Fruit fly (Drosophila melanogaster) whole organism, embryonic: ENCODE results near the gene enc.

Source experiments
- Atf-2 ChIP-seq: fragments of 200-800 bp; sonication (Bioruptor generic); optimal IDR thresholded peaks from 2 replicates; lab custom pipeline; 2016; ENCODE audit warnings: missing biosample characterization, missing genetic modification characterization
- Awh ChIP-seq: fragments of 200-800 bp; sonication (Bioruptor generic); IDR thresholded peaks from 2 replicates; pipeline ENCODE4, ENCODE4 v1.3.6; 2022; ENCODE audit warnings: missing biosample characterization, missing genetic modification characterization
- Blimp-1 ChIP-seq: fragments of 200-800 bp; sonication (Bioruptor generic); optimal IDR thresholded peaks from 3 replicates; lab custom pipeline; 2018; ENCODE audit warnings: missing biosample characterization, missing genetic modification characterization, mild to moderate bottlenecking, moderate library complexity, missing genetic modification reagents
- CG11504 ChIP-seq: fragments of 200-800 bp; sonication (Bioruptor generic); optimal IDR thresholded peaks from 3 replicates; lab custom pipeline; 2019; ENCODE audit warnings: missing biosample characterization, mild to moderate bottlenecking, missing genetic modification characterization, moderate library complexity
- CG13775 ChIP-seq: fragments of 200-800 bp; sonication (Bioruptor generic); optimal IDR thresholded peaks from 3 replicates; lab custom pipeline; 2017; ENCODE audit warnings: missing biosample characterization, mild to moderate bottlenecking, missing genetic modification characterization
- CG14050 ChIP-seq: fragments of 200-800 bp; sonication (Bioruptor generic); IDR thresholded peaks from 3 replicates; pipeline ENCODE4 v1.3.6; 2022; ENCODE audit warnings: missing biosample characterization, missing genetic modification characterization
- CG17829 ChIP-seq: fragments of 200-800 bp; optimal IDR thresholded peaks from 2 replicates; lab custom pipeline; 2019; ENCODE audit warnings: missing biosample characterization, mild to moderate bottlenecking, missing genetic modification characterization, moderate library complexity
- CG18262 ChIP-seq: fragments of 200-800 bp; optimal IDR thresholded peaks from 3 replicates; lab custom pipeline; 2019; ENCODE audit warnings: missing biosample characterization, mild to moderate bottlenecking, missing genetic modification characterization, moderate library complexity
- CG1832 ChIP-seq: fragments of 200-800 bp; sonication (Bioruptor generic); optimal IDR thresholded peaks from 2 replicates; lab custom pipeline; 2017; ENCODE audit warnings: missing biosample characterization, mild to moderate bottlenecking, missing genetic modification characterization, inconsistent platforms
- CG2712 ChIP-seq: fragments of 200-800 bp; optimal IDR thresholded peaks from 3 replicates; lab custom pipeline; 2019; ENCODE audit warnings: missing biosample characterization, mild to moderate bottlenecking, missing genetic modification characterization, moderate library complexity
- CG30431 ChIP-seq: fragments of 200-800 bp; sonication (Bioruptor generic); optimal IDR thresholded peaks from 2 replicates; lab custom pipeline; 2017; ENCODE audit warnings: missing biosample characterization, missing genetic modification characterization
- CG31441 ChIP-seq: fragments of 200-800 bp; sonication (Bioruptor generic); IDR thresholded peaks from 2 replicates; pipeline ENCODE4 v1.3.6; 2022; ENCODE audit warnings: missing biosample characterization, missing genetic modification characterization
- CG42726 ChIP-seq: fragments of 200-800 bp; sonication (Bioruptor generic); IDR thresholded peaks from 2 replicates; pipeline ENCODE4 v1.3.6; 2022; ENCODE audit warnings: missing biosample characterization, missing genetic modification characterization; ENCODE audit not compliant: partially characterized antibody
- CG6689 ChIP-seq: fragments of 200-800 bp; sonication (Bioruptor generic); IDR thresholded peaks from 2 replicates; pipeline ENCODE4 v1.3.6; 2022; ENCODE audit warnings: missing biosample characterization, missing genetic modification characterization
- CG7928 ChIP-seq: fragments of 200-800 bp; sonication (Bioruptor generic); optimal IDR thresholded peaks from 2 replicates; lab custom pipeline; 2017; ENCODE audit warnings: missing biosample characterization, mild to moderate bottlenecking, missing genetic modification characterization
- CG8765 ChIP-seq: fragments of 200-800 bp; sonication (Bioruptor generic); IDR thresholded peaks from 2 replicates; pipeline ENCODE4 v1.3.6; 2022; ENCODE audit warnings: missing biosample characterization, missing genetic modification characterization
- CG9727 ChIP-seq: fragments of 200-800 bp; sonication (Bioruptor generic); optimal IDR thresholded peaks from 3 replicates; lab custom pipeline; 2017; ENCODE audit warnings: missing biosample characterization, mild to moderate bottlenecking, missing genetic modification characterization
- Chrac-16 ChIP-seq: fragments of 200-800 bp; sonication (Bioruptor generic); optimal IDR thresholded peaks from 3 replicates; lab custom pipeline; 2016; ENCODE audit warnings: missing biosample characterization, missing genetic modification characterization
- D19B ChIP-seq: fragments of 200-800 bp; sonication (Bioruptor generic); optimal IDR thresholded peaks from 2 replicates; lab custom pipeline; 2017; ENCODE audit warnings: missing biosample characterization, mild to moderate bottlenecking, missing genetic modification characterization
- Dfd ChIP-seq, 2 experiments: fragments of >200 bp; optimal IDR thresholded peaks; 2 replicates each; lab custom pipeline; 2017; ENCODE audit warnings: missing biosample characterization in 2 of 2, missing genetic modification characterization in 2 of 2
- Doc2 ChIP-seq: fragments of 200-800 bp; sonication (Bioruptor generic); IDR thresholded peaks from 2 replicates; pipeline ENCODE4 v1.3.6; 2022; ENCODE audit warnings: missing biosample characterization, missing genetic modification characterization
- Drgx ChIP-seq: fragments of 200-800 bp; sonication (Bioruptor generic); IDR thresholded peaks from 2 replicates; pipeline ENCODE4 v1.3.6; 2022; ENCODE audit warnings: missing biosample characterization, missing genetic modification characterization
- Ets65A ChIP-seq: fragments of 200-800 bp; sonication (Bioruptor generic); peaks from one replicate; lab custom pipeline; 2016; ENCODE audit warnings: missing biosample characterization, missing genetic modification characterization
- Hr51 ChIP-seq, 2 experiments: fragments of 200-800 bp; sonication (Bioruptor generic); optimal IDR thresholded peaks; 2 replicates in 1 of 2; 3 replicates in 1 of 2; lab custom pipeline; 2016 to 2018; ENCODE audit warnings: missing biosample characterization in 2 of 2, missing genetic modification characterization in 2 of 2, mild to moderate bottlenecking in 1 of 2, moderate library complexity in 1 of 2
- Mad ChIP-seq: fragments of 200-800 bp; sonication (Bioruptor generic); optimal IDR thresholded peaks from 2 replicates; lab custom pipeline; 2016; ENCODE audit warnings: missing biosample characterization, missing genetic modification characterization
- Med ChIP-seq: fragments of 200-800 bp; sonication (Bioruptor generic); peaks from one replicate; lab custom pipeline; 2016; ENCODE audit warnings: missing biosample characterization, missing genetic modification characterization, mild to moderate bottlenecking, inconsistent platforms, moderate library complexity
- Oli ChIP-seq: fragments of 200-800 bp; sonication (Bioruptor generic); optimal IDR thresholded peaks from 2 replicates; lab custom pipeline; 2018; ENCODE audit warnings: missing biosample characterization, mild to moderate bottlenecking, missing genetic modification characterization, moderate library complexity
- Scr ChIP-seq: fragments of 200-800 bp; sonication (Bioruptor generic); IDR thresholded peaks from 2 replicates; pipeline ENCODE4 v1.3.6; 2022; ENCODE audit warnings: missing biosample characterization, missing genetic modification characterization; ENCODE audit not compliant: partially characterized antibody
- Taf1 ChIP-seq: fragments of 200-800 bp; sonication (Bioruptor generic); IDR thresholded peaks from 2 replicates; pipeline ENCODE4 v1.3.6; 2022; ENCODE audit warnings: missing biosample characterization, missing genetic modification characterization
- Xrp1 ChIP-seq: fragments of 200-800 bp; sonication (Bioruptor generic); IDR thresholded peaks from 2 replicates; pipeline ENCODE4 v1.3.6; 2022; ENCODE audit warnings: missing biosample characterization, missing genetic modification characterization
- ap ChIP-seq: fragments of 200-800 bp; sonication (Bioruptor generic); IDR thresholded peaks from 2 replicates; pipeline ENCODE4 v1.3.6; 2022; ENCODE audit warnings: missing biosample characterization, missing genetic modification characterization
- ara ChIP-seq: fragments of 200-800 bp; sonication (Bioruptor generic); IDR thresholded peaks from 2 replicates; pipeline ENCODE4 v1.3.6; 2022; ENCODE audit warnings: missing biosample characterization, missing genetic modification characterization
- chif ChIP-seq, 2 experiments: fragments of 200-800 bp; sonication (Bioruptor generic); optimal IDR thresholded peaks; 3 replicates each; lab custom pipeline; 2016; ENCODE audit warnings: missing biosample characterization in 2 of 2, missing genetic modification characterization in 2 of 2
- chinmo ChIP-seq: fragments of 200-800 bp; sonication (Bioruptor generic); IDR thresholded peaks from 4 replicates; pipeline ENCODE4 v1.3.6; 2022; ENCODE audit warnings: missing biosample characterization, missing genetic modification characterization; ENCODE audit not compliant: partially characterized antibody
- ewg ChIP-seq: fragments of 200-800 bp; sonication (Bioruptor generic); optimal IDR thresholded peaks from 3 replicates; lab custom pipeline; 2017; ENCODE audit warnings: mild to moderate bottlenecking, missing biosample characterization, missing genetic modification reagents, missing genetic modification characterization
- fd64A ChIP-seq: fragments of 200-800 bp; sonication (Bioruptor generic); optimal IDR thresholded peaks from 3 replicates; lab custom pipeline; 2018; ENCODE audit warnings: missing biosample characterization, mild to moderate bottlenecking, missing genetic modification characterization
- hkb ChIP-seq, 2 experiments: fragments of 200-800 bp in 1 of 2; fragments of >200 bp in 1 of 2; sonication (Bioruptor generic) in 1 of 2; IDR thresholded peaks in 1 of 2; optimal IDR thresholded peaks in 1 of 2; 2 replicates each; pipeline versions ENCODE4 v1.3.6 to Lab custom; 2017 to 2022; ENCODE audit warnings: missing biosample characterization in 1 of 2, missing genetic modification characterization in 1 of 2
- ind ChIP-seq: fragments of 200-800 bp; sonication (Bioruptor generic); optimal IDR thresholded peaks from 3 replicates; lab custom pipeline; 2016; ENCODE audit warnings: missing biosample characterization, missing genetic modification characterization
- lmd ChIP-seq: fragments of 200-800 bp; sonication (Bioruptor generic); IDR thresholded peaks from 2 replicates; pipeline ENCODE4 v1.3.6; 2022; ENCODE audit warnings: missing biosample characterization, missing genetic modification characterization
- nom ChIP-seq: fragments of 200-800 bp; sonication (Bioruptor generic); optimal IDR thresholded peaks from 2 replicates; lab custom pipeline; 2017; ENCODE audit warnings: missing biosample characterization, missing genetic modification characterization, mild to moderate bottlenecking, moderate library complexity, missing genetic modification reagents
- onecut ChIP-seq: fragments of 200-800 bp; sonication (Bioruptor generic); IDR thresholded peaks from 2 replicates; pipeline ENCODE4 v1.3.6; 2022; ENCODE audit warnings: missing biosample characterization, missing genetic modification characterization
- otp ChIP-seq: fragments of 200-800 bp; sonication (Bioruptor generic); IDR thresholded peaks from 3 replicates; pipeline ENCODE4, ENCODE4 v1.3.6; 2022; ENCODE audit warnings: missing biosample characterization, missing genetic modification characterization
- prd ChIP-seq, 3 experiments: fragments of >200 bp in 2 of 3; fragments of 200-800 bp in 1 of 3; sonication (Bioruptor generic) in 1 of 3; optimal IDR thresholded peaks in 2 of 3; IDR thresholded peaks in 1 of 3; 2 replicates in 2 of 3; 3 replicates in 1 of 3; pipeline versions ENCODE4 v1.3.6 to Lab custom; 2017 to 2022; ENCODE audit warnings: missing biosample characterization in 1 of 3, missing genetic modification characterization in 1 of 3
- row ChIP-seq: fragments of 200-800 bp; sonication (Bioruptor generic); IDR thresholded peaks from 3 replicates; pipeline ENCODE4 v1.3.6; 2022; ENCODE audit warnings: missing biosample characterization, missing genetic modification characterization
- sens ChIP-seq: fragments of 200-800 bp; sonication (Bioruptor generic); peaks from one replicate; lab custom pipeline; 2016; ENCODE audit warnings: missing biosample characterization, missing genetic modification characterization
- sim ChIP-seq: fragments of 200-800 bp; sonication (Bioruptor generic); IDR thresholded peaks from 2 replicates; pipeline ENCODE4 v1.3.6; 2022; ENCODE audit warnings: missing biosample characterization, missing genetic modification characterization
- sna ChIP-seq: fragments of 200-800 bp; sonication (Bioruptor generic); IDR thresholded peaks from 2 replicates; pipeline ENCODE4 v1.3.6; 2022; ENCODE audit warnings: missing biosample characterization, missing genetic modification characterization; ENCODE audit not compliant: partially characterized antibody
- zfh2 ChIP-seq: fragments of 200-800 bp; sonication (Bioruptor generic); optimal IDR thresholded peaks from 2 replicates; lab custom pipeline; 2016; ENCODE audit warnings: missing biosample characterization, missing genetic modification characterization

enc gene

dm6 chr3L:3866429-3866828, 48.0 kb downstream of the enc start:
- TF ChIP-seq CG42726 (GFP tag; lab: Robert Waterston, UW) (no peak), nom (no peak), Ets65A (peak; percentile 73), CG11504 (tag; lab: Kevin White, UChicago) (peak; percentile 89), Med (peak; percentile 1), sens (GFP tag; lab: Kevin White, UChicago) (peak; percentile 3), chinmo (GFP tag; lab: Robert Waterston, UW) (0 out of 4 replicates have a peak, but pooled peaks have one; percentile 12), Dfd (GFP tag; optimal IDR thresholded peaks at IDR 0.05; lab: Kevin White, UChicago) (peak in 1 of 2 experiments; percentile 36)

dm6 chr3L:3868014-3868413, 49.5 kb downstream of the enc start:
- TF ChIP-seq CG31441 (0 out of 2 replicates have a peak, but pooled peaks have one; percentile 18), CG6689 (GFP tag; lab: Robert Waterston, UW) (peak; percentile 53), CG2712 (peak; percentile 69), zfh2 (GFP tag; lab: Kevin White, UChicago) (no peak), Atf-2 (GFP tag; lab: Kevin White, UChicago) (no peak), CG17829 (tag; lab: Kevin White, UChicago) (peak; percentile 27), hkb (optimal IDR thresholded peaks at IDR 0.05; lab: Kevin White, UChicago) (no peak), hkb (GFP tag; IDR thresholded peaks at IDR 0.05; lab: Robert Waterston, UW) (0 out of 2 replicates have a peak, but pooled peaks have one; percentile 38), CG8765 (GFP tag; lab: Robert Waterston, UW) (peak; percentile 52; the same call in 1 of the 2 replicates), Chrac-16 (GFP tag; lab: Kevin White, UChicago) (peak; percentile 30), sim (GFP tag; lab: Robert Waterston, UW) (0 out of 2 replicates have a peak, but pooled peaks have one; percentile 28), CG13775 (peak; percentile 25), ap (GFP tag; lab: Robert Waterston, UW) (no peak), Oli (tag; lab: Kevin White, UChicago) (peak; percentile 15), ara (GFP tag; lab: Robert Waterston, UW) (peak; percentile 54), Scr (no peak), Hr51 (GFP tag; optimal IDR thresholded peaks at IDR 0.05; lab: Kevin White, UChicago) (peak in 1 of 2 experiments; percentile 1), CG1832 (no peak), D19B (GFP tag; lab: Kevin White, UChicago) (no peak), Drgx (GFP tag; lab: Robert Waterston, UW) (peak; percentile 69), sna (GFP tag; lab: Robert Waterston, UW) (no peak), sens (GFP tag; lab: Kevin White, UChicago) (peak; percentile 57), CG30431 (GFP tag; lab: Kevin White, UChicago) (no peak), row (GFP tag; lab: Robert Waterston, UW) (peak; percentile 27; the same call in 1 of the 3 replicates), CG7928 (GFP tag; lab: Kevin White, UChicago) (no peak), Doc2 (GFP tag; lab: Robert Waterston, UW) (no peak), Xrp1 (GFP tag; lab: Robert Waterston, UW) (peak; percentile 65), prd (optimal IDR thresholded peaks at IDR 0.05; lab: Kevin White, UChicago) (no peak), prd (GFP tag; IDR thresholded peaks at IDR 0.05; lab: Robert Waterston, UW) (peak; percentile 64), ewg (GFP tag; lab: Kevin White, UChicago) (no peak), Mad (no peak), chif (GFP tag; optimal IDR thresholded peaks at IDR 0.05; lab: Kevin White, UChicago) (peak; percentile 32 to 58), CG14050 (no peak), fd64A (GFP tag; lab: Kevin White, UChicago) (no peak), CG9727 (GFP tag; lab: Kevin White, UChicago) (peak; percentile 69), Taf1 (GFP tag; lab: Robert Waterston, UW) (no peak), otp (GFP tag; lab: Robert Waterston, UW) (peak; percentile 42; the same call in 1 of the 3 replicates), Blimp-1 (peak; percentile 25), ind (GFP tag; lab: Kevin White, UChicago) (no peak), onecut (no peak), lmd (GFP tag; lab: Robert Waterston, UW) (peak; percentile 32; the same call in 1 of the 2 replicates), CG18262 (tag; lab: Kevin White, UChicago) (peak; percentile 48), Awh (GFP tag; lab: Robert Waterston, UW) (0 out of 2 replicates have a peak, but pooled peaks have one; percentile 40)
